Fruit fly (Drosophila melanogaster) whole organism, embryonic: Measurements from ENCODE around the gene CG33557.

Source experiments
- Atf3 ChIP-seq: fragments of 200-800 bp; sonication (Bioruptor generic); optimal IDR thresholded peaks from 3 replicates; lab custom pipeline; 2016; ENCODE audit warnings: missing biosample characterization, missing genetic modification characterization
- BEAF-32 ChIP-seq: fragments of 200-800 bp; sonication (Bioruptor generic); optimal IDR thresholded peaks from 3 replicates; lab custom pipeline; 2017; ENCODE audit warnings: missing biosample characterization, missing genetic modification characterization, mild to moderate bottlenecking, moderate library complexity, missing genetic modification reagents
- Blimp-1 ChIP-seq: fragments of 200-800 bp; sonication (Bioruptor generic); optimal IDR thresholded peaks from 3 replicates; lab custom pipeline; 2018; ENCODE audit warnings: missing biosample characterization, missing genetic modification characterization, mild to moderate bottlenecking, moderate library complexity, missing genetic modification reagents
- CG11723 ChIP-seq: fragments of 200-800 bp; sonication (Bioruptor generic); optimal IDR thresholded peaks from 2 replicates; lab custom pipeline; 2017; ENCODE audit warnings: missing biosample characterization, mild to moderate bottlenecking, missing genetic modification characterization
- CG13123 ChIP-seq: fragments of 200-800 bp; sonication (Bioruptor generic); optimal IDR thresholded peaks from 2 replicates; lab custom pipeline; 2016; ENCODE audit warnings: missing biosample characterization, missing genetic modification characterization
- CG13296 ChIP-seq: fragments of 200-800 bp; sonication (Bioruptor generic); optimal IDR thresholded peaks from 3 replicates; lab custom pipeline; 2018; ENCODE audit warnings: missing biosample characterization, mild to moderate bottlenecking, missing genetic modification characterization
- CG14441 ChIP-seq: fragments of 200-800 bp; sonication (Bioruptor generic); IDR thresholded peaks from 2 replicates; pipeline ENCODE4 v1.3.6; 2022; ENCODE audit warnings: missing biosample characterization, missing genetic modification characterization
- CG1529 ChIP-seq: fragments of 200-800 bp; sonication (Bioruptor generic); optimal IDR thresholded peaks from 3 replicates; lab custom pipeline; 2018; ENCODE audit warnings: missing biosample characterization, missing genetic modification characterization
- CG2712 ChIP-seq: fragments of 200-800 bp; optimal IDR thresholded peaks from 3 replicates; lab custom pipeline; 2019; ENCODE audit warnings: missing biosample characterization, mild to moderate bottlenecking, missing genetic modification characterization, moderate library complexity
- CG3163 ChIP-seq: fragments of 200-800 bp; sonication (Bioruptor generic); optimal IDR thresholded peaks from 3 replicates; lab custom pipeline; 2016; ENCODE audit warnings: missing biosample characterization, missing genetic modification characterization
- CG32767 ChIP-seq: fragments of 200-800 bp; sonication (Bioruptor generic); IDR thresholded peaks from 2 replicates; pipeline ENCODE4 v1.3.6; 2022; ENCODE audit warnings: missing biosample characterization, missing genetic modification characterization
- CG3995 ChIP-seq: fragments of 200-800 bp; sonication (Bioruptor generic); optimal IDR thresholded peaks from 3 replicates; lab custom pipeline; 2016; ENCODE audit warnings: missing biosample characterization, missing genetic modification characterization
- CG6254 ChIP-seq: fragments of 200-800 bp; sonication (Bioruptor generic); optimal IDR thresholded peaks from 3 replicates; lab custom pipeline; 2017; ENCODE audit warnings: mild to moderate bottlenecking, missing biosample characterization, missing genetic modification reagents, missing genetic modification characterization
- CG6689 ChIP-seq: fragments of 200-800 bp; sonication (Bioruptor generic); IDR thresholded peaks from 2 replicates; pipeline ENCODE4 v1.3.6; 2022; ENCODE audit warnings: missing biosample characterization, missing genetic modification characterization
- CG7928 ChIP-seq: fragments of 200-800 bp; sonication (Bioruptor generic); optimal IDR thresholded peaks from 2 replicates; lab custom pipeline; 2017; ENCODE audit warnings: missing biosample characterization, mild to moderate bottlenecking, missing genetic modification characterization
- CG8089 ChIP-seq: fragments of 200-800 bp; sonication (Bioruptor generic); optimal IDR thresholded peaks from 3 replicates; lab custom pipeline; 2016; ENCODE audit warnings: missing biosample characterization, missing genetic modification characterization
- CG8281 ChIP-seq: fragments of 200-800 bp; sonication (Bioruptor generic); optimal IDR thresholded peaks from 2 replicates; lab custom pipeline; 2018; ENCODE audit warnings: missing biosample characterization, mild to moderate bottlenecking, missing genetic modification characterization, moderate library complexity
- Ets65A ChIP-seq: fragments of 200-800 bp; sonication (Bioruptor generic); peaks from one replicate; lab custom pipeline; 2016; ENCODE audit warnings: missing biosample characterization, missing genetic modification characterization
- Hr39 ChIP-seq: fragments of >200 bp; optimal IDR thresholded peaks from 2 replicates; lab custom pipeline; 2017
- Lpt ChIP-seq: fragments of >200 bp; optimal IDR thresholded peaks from 2 replicates; lab custom pipeline; 2018; ENCODE audit warnings: missing biosample characterization, missing genetic modification characterization
- Sin3A ChIP-seq: fragments of >200 bp; optimal IDR thresholded peaks from 2 replicates; lab custom pipeline; 2018
- abd-A ChIP-seq: fragments of 200-800 bp; sonication (Bioruptor generic); optimal IDR thresholded peaks from 3 replicates; lab custom pipeline; 2019; ENCODE audit warnings: missing biosample characterization, mild to moderate bottlenecking, missing genetic modification characterization, moderate library complexity
- caup ChIP-seq: fragments of 200-800 bp; sonication (Bioruptor generic); optimal IDR thresholded peaks from 3 replicates; lab custom pipeline; 2017; ENCODE audit warnings: missing biosample characterization, mild to moderate bottlenecking, missing genetic modification characterization, moderate library complexity; ENCODE audit not compliant: severe bottlenecking
- chinmo ChIP-seq: fragments of 200-800 bp; sonication (Bioruptor generic); IDR thresholded peaks from 4 replicates; pipeline ENCODE4 v1.3.6; 2022; ENCODE audit warnings: missing biosample characterization, missing genetic modification characterization; ENCODE audit not compliant: partially characterized antibody
- chn ChIP-seq: fragments of 200-800 bp; sonication (Bioruptor generic); optimal IDR thresholded peaks from 2 replicates; lab custom pipeline; 2016; ENCODE audit warnings: missing biosample characterization, missing genetic modification characterization
- ci ChIP-seq: fragments of 200-800 bp; sonication (Bioruptor generic); IDR thresholded peaks from 3 replicates; pipeline ENCODE4 v1.3.6; 2022; ENCODE audit warnings: missing biosample characterization, missing genetic modification characterization
- croc ChIP-seq: fragments of 200-800 bp; sonication (Bioruptor generic); conservative IDR thresholded peaks from 3 replicates; pipeline ENCODE4 v1.3.6; 2022; ENCODE audit warnings: missing biosample characterization, missing genetic modification characterization
- crol ChIP-seq: fragments of 200-800 bp; sonication (Bioruptor generic); IDR thresholded peaks from 2 replicates; pipeline ENCODE4 v1.3.6; 2022; ENCODE audit warnings: missing biosample characterization, missing genetic modification characterization
- fd102C ChIP-seq: fragments of 200-800 bp; sonication (Bioruptor generic); optimal IDR thresholded peaks from 2 replicates; lab custom pipeline; 2018; ENCODE audit warnings: missing biosample characterization, mild to moderate bottlenecking, missing genetic modification characterization, moderate library complexity
- gcm2 ChIP-seq: fragments of 200-800 bp; sonication (Bioruptor generic); optimal IDR thresholded peaks from 2 replicates; lab custom pipeline; 2016; ENCODE audit warnings: missing biosample characterization, missing genetic modification characterization
- grn ChIP-seq: fragments of 200-800 bp; sonication (Bioruptor generic); optimal IDR thresholded peaks from 3 replicates; lab custom pipeline; 2017; ENCODE audit warnings: missing biosample characterization, missing genetic modification characterization
- insv ChIP-seq, 2 experiments: fragments of 200-800 bp; sonication (Bioruptor generic); optimal IDR thresholded peaks; 3 replicates each; lab custom pipeline; 2016 to 2018; ENCODE audit warnings: missing biosample characterization in 2 of 2, missing genetic modification characterization in 2 of 2
- jing ChIP-seq: fragments of 200-800 bp; sonication (Bioruptor generic); optimal IDR thresholded peaks from 2 replicates; lab custom pipeline; 2018; ENCODE audit warnings: missing biosample characterization, mild to moderate bottlenecking, missing genetic modification characterization
- kni ChIP-seq: fragments of 200-800 bp; sonication (Bioruptor generic); optimal IDR thresholded peaks from 3 replicates; lab custom pipeline; 2017; ENCODE audit warnings: mild to moderate bottlenecking, missing biosample characterization, missing genetic modification reagents, missing genetic modification characterization
- lola ChIP-seq, 3 experiments: fragments of >200 bp in 2 of 3; fragments of 200-800 bp in 1 of 3; sonication (Bioruptor generic) in 1 of 3; optimal IDR thresholded peaks; 2 replicates each; lab custom pipeline; 2017 to 2019; ENCODE audit warnings: missing biosample characterization in 3 of 3, missing genetic modification characterization in 3 of 3, mild to moderate bottlenecking in 1 of 3, moderate library complexity in 1 of 3
- mld ChIP-seq: fragments of 200-800 bp; sonication (Bioruptor generic); IDR thresholded peaks from 3 replicates; pipeline ENCODE4 v1.3.6; 2022; ENCODE audit warnings: missing biosample characterization, missing genetic modification characterization; ENCODE audit not compliant: partially characterized antibody
- oc ChIP-seq: fragments of 200-800 bp; sonication (Bioruptor generic); optimal IDR thresholded peaks from 2 replicates; lab custom pipeline; 2018; ENCODE audit warnings: missing biosample characterization, mild to moderate bottlenecking, missing genetic modification characterization, moderate library complexity
- pb ChIP-seq: fragments of 200-800 bp; sonication (Bioruptor generic); optimal IDR thresholded peaks from 3 replicates; lab custom pipeline; 2016; ENCODE audit warnings: missing biosample characterization, missing genetic modification characterization
- tio ChIP-seq: fragments of 200-800 bp; sonication (Bioruptor generic); optimal IDR thresholded peaks from 2 replicates; lab custom pipeline; 2017; ENCODE audit warnings: missing biosample characterization, missing genetic modification characterization, inconsistent platforms
- twi ChIP-seq: fragments of 200-800 bp; optimal IDR thresholded peaks from 2 replicates; lab custom pipeline; 2019; ENCODE audit warnings: missing biosample characterization, mild to moderate bottlenecking, missing genetic modification characterization, moderate library complexity
- usp ChIP-seq: fragments of >200 bp; optimal IDR thresholded peaks from 2 replicates; lab custom pipeline; 2017; ENCODE audit warnings: missing biosample characterization, missing genetic modification characterization
- vvl ChIP-seq: fragments of 200-800 bp; sonication (Bioruptor generic); IDR thresholded peaks from 2 replicates; pipeline ENCODE4 v1.3.6; 2022; ENCODE audit warnings: missing biosample characterization, missing genetic modification characterization

Gene CG33557

DNA sequence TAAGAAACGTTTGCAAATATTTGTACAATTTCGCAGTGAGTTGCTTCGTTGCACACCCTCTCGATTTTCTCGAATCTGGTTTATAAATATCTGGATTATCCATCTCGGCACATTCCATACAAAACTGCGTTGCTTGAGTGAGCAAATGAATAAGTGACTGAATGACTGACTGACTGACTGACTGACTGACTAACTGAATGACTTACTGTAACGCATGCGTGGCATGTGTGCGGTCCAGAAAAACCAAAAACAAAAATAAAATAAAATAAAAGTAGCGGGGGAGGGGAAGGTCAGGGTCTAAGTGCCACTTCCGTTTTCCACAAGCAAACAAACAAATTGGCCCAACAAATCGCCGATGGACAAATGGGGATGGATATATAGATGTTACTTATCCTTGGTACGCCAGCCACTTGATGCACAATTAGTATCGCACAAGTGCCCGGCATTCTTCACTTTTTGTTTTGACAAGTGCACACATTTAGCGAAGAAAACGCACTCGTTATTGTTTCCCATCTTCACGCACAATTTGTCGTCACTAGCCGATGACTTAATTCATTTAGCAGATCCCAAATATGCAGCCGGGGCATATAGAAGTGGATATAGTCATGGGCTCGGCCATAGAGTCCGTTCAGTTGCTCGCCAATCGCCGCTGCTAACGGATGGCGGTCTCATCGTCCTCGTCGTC, at the start of gene CG33557:
Gene CG33557, plus strand, starts transcription at position 635 of the 685 bp plus-strand sequence.
- peak; percentile 77 for TF ChIP-seq Ets65A (GFP tag; lab: Kevin White, UChicago)
- TF ChIP-seq CG13123 (GFP tag; lab: Kevin White, UChicago) = no peak
- TF ChIP-seq twi (tag; lab: Kevin White, UChicago) = peak; percentile 85
- TF ChIP-seq CG8281 (tag; lab: Kevin White, UChicago) = peak; percentile 96

DNA sequence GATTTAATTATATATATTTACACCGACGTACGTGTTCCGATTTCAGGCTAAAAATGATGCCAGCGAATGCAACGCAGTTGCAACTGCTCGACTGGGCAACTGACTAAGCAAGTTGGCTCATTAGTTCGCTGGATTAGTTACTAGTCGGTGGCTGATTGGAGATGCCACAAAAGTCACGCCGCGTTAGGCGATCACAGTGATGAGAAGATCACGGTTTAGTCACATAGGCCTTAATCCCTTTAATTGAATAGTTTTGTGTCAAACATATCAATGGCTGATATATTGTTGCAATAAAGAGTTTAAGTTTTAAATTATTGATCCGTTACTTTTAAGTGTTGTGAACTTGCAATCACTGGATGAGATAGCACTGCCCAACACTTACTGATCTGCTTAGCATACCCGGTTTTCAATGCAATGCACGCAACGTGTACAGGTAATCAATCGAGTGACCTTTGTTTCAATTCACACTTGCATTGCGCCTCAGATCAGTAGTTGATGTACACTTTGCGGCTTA, 44.2 kb upstream of the CG33557 start, which contains the start of the genes CG1791 and CG1889:
Gene CG1791, minus strand, starts transcription at position 101 of the 514 bp plus-strand sequence.
Gene CG1889, plus strand, starts transcription at position 464 of the 514 bp plus-strand sequence.
- TF ChIP-seq caup = no peak
- TF ChIP-seq CG6254 (GFP tag; lab: Kevin White, UChicago) = no peak
- TF ChIP-seq CG8089 (GFP tag; lab: Kevin White, UChicago) = no peak

DNA sequence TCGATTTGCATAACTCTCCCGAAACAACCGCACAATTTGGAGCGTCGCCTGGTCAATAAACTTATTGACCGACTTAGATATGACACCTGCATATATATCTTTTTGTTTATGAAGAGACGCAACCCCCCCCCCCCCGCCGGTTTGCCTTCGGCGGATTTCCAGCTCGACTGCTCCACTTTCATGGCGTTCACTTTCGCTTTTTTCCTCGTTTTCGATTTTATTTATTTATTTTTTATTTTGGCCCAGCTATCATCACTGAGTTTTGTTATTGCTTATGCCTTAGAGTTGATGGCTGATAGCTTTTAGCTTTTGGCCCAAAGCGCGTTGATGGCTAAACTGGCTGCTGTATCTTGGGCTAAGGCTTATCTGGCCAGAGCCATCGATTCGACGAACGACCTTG, 33.0 kb upstream of the CG33557 start:
- TF ChIP-seq CG3995 (GFP tag; lab: Kevin White, UChicago) = no peak
- peak; percentile 28 for TF ChIP-seq kni (GFP tag; lab: Kevin White, UChicago)
- TF ChIP-seq jing (GFP tag; lab: Kevin White, UChicago) = no peak
- no peak for TF ChIP-seq pb (GFP tag; lab: Kevin White, UChicago)
- TF ChIP-seq usp = no peak
- TF ChIP-seq Blimp-1 (GFP tag; lab: Kevin White, UChicago) = peak; percentile 95
- TF ChIP-seq chinmo (GFP tag; lab: Robert Waterston, UW) = 0 out of 4 replicates have a peak, but pooled peaks have one; percentile 51
- TF ChIP-seq gcm2 = no peak
- peak; percentile 36 for TF ChIP-seq grn (GFP tag; lab: Kevin White, UChicago)
- TF ChIP-seq CG3163 (GFP tag; lab: Kevin White, UChicago) = no peak
- no peak for TF ChIP-seq Lpt (GFP tag; lab: Kevin White, UChicago)
- peak; percentile 43 for TF ChIP-seq oc (tag; lab: Kevin White, UChicago)
- TF ChIP-seq mld (GFP tag; lab: Robert Waterston, UW) = no peak
- TF ChIP-seq crol (GFP tag; lab: Robert Waterston, UW) = 0 out of 2 replicates have a peak, but pooled peaks have one; percentile 21
- peak; percentile 18 for TF ChIP-seq Hr39
- no peak for TF ChIP-seq ci (GFP tag; lab: Robert Waterston, UW)
- no peak for TF ChIP-seq CG32767 (GFP tag; lab: Robert Waterston, UW)
- no peak for TF ChIP-seq CG7928 (GFP tag; lab: Kevin White, UChicago)
- TF ChIP-seq vvl (GFP tag; lab: Robert Waterston, UW) = peak; percentile 34; the same call in 1 of the 2 replicates
- peak; percentile 70 for TF ChIP-seq abd-A
- TF ChIP-seq CG14441 (GFP tag; lab: Robert Waterston, UW) = 0 out of 2 replicates have a peak, but pooled peaks have one; percentile 7

DNA sequence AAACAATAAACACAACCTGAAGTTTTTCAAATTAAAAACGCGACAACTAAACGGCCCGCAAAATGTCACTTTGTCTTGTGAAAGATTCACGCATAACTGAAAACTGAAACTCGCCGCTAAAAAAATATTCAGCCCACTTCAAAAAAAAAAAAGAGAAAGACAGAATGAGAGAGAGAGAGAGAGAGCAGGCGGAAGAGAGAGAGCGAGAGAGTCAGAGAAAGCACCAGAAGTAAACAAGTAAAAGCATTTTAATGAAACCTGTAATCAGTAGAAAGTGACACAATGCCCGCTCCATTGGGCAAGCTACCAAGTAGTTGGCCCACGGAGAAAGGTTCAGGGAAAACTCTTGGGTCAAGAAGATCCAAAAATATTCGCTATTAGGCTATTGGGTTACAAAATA, 31.7 kb upstream of the CG33557 start, which contains the start of gene CG43386:
Gene CG43386, minus strand, starts transcription at position 101 of the 400 bp plus-strand sequence.
- TF ChIP-seq Blimp-1 (GFP tag; lab: Kevin White, UChicago) (peak; percentile 48), croc (no peak)

DNA sequence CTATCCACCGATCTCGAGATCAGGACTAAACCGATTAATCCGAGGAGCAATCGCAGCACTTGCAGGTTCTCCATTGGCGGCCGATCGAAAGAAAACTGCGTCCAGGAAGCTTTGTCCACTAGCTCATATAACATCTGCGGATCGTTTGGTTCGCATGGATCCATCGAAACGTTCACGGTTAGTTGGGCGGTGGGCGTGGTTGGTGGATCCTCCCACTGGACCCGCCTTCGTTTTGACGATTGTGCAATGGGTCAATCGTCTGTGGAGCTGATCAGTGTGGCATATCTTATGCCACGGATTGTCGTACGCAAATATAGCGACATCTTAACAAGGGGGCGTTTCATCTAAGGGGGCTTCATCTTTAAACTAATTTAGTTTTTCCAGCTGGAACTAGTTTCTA, 28.5 kb upstream of the CG33557 start, which contains the start of gene CG15252:
Gene CG15252, minus strand, starts transcription at position 101 of the 400 bp plus-strand sequence.
- TF ChIP-seq CG2712 (no peak), Sin3A (lab: Kevin White, UChicago) (no peak), tio (GFP tag; lab: Kevin White, UChicago) (no peak), CG1529 (GFP tag; lab: Kevin White, UChicago) (no peak), insv (GFP tag; optimal IDR thresholded peaks at IDR 0.05; lab: Kevin White, UChicago) (no peak), Atf3 (GFP tag; lab: Kevin White, UChicago) (no peak), chn (no peak), lola (GFP tag; optimal IDR thresholded peaks at IDR 0.05; lab: Kevin White, UChicago) (no peak), CG11723 (GFP tag; lab: Kevin White, UChicago) (no peak), CG13296 (no peak), BEAF-32 (GFP tag; lab: Kevin White, UChicago) (no peak), fd102C (no peak), Lpt (GFP tag; lab: Kevin White, UChicago) (no peak), CG6689 (no peak)
- TF ChIP-seq, all 482 proteins: peak for 0
